Worm (Caenorhabditis elegans) whole organism, early embryonic: Measurements from ENCODE around the gene T01B10.5.

Experiments
- F13C5.2 ChIP-seq: sonication (generic microtip); optimal IDR thresholded peaks from 2 replicates; lab custom pipeline; 2017; ENCODE audit warnings: mild to moderate bottlenecking, missing genetic modification characterization, inconsistent platforms, missing compliant biosample characterization
- ama-1 ChIP-seq: fragments of 150-350 bp; optimal IDR thresholded peaks from 2 replicates; lab custom pipeline; 2014
- ceh-36 ChIP-seq: sonication (generic microtip); optimal IDR thresholded peaks from 2 replicates; lab custom pipeline; 2016; ENCODE audit warnings: missing genetic modification characterization, inconsistent platforms, missing compliant biosample characterization
- hmbx-1 ChIP-seq: sonication (generic microtip); optimal IDR thresholded peaks from 2 replicates; lab custom pipeline; 2016; ENCODE audit warnings: mild to moderate bottlenecking, missing genetic modification characterization, missing compliant biosample characterization
- pes-1 ChIP-seq: fragments of 200-800 bp; sonication (Bioruptor generic); IDR thresholded peaks from 2 replicates; pipeline ENCODE4 v1.3.6; 2022; ENCODE audit warnings: missing genetic modification reagents, missing genetic modification characterization, missing compliant biosample characterization
- sea-1 ChIP-seq: fragments of 200-800 bp; sonication (Bioruptor generic); conservative IDR thresholded peaks from 2 replicates; pipeline ENCODE4 v1.3.6; 2022; ENCODE audit warnings: missing genetic modification characterization, missing compliant biosample characterization
- tbx-11 ChIP-seq: fragments of 200-800 bp; sonication (Bioruptor generic); IDR thresholded peaks from 2 replicates; pipeline ENCODE4 v1.3.6; 2022; ENCODE audit warnings: missing genetic modification characterization, missing compliant biosample characterization

DNA sequence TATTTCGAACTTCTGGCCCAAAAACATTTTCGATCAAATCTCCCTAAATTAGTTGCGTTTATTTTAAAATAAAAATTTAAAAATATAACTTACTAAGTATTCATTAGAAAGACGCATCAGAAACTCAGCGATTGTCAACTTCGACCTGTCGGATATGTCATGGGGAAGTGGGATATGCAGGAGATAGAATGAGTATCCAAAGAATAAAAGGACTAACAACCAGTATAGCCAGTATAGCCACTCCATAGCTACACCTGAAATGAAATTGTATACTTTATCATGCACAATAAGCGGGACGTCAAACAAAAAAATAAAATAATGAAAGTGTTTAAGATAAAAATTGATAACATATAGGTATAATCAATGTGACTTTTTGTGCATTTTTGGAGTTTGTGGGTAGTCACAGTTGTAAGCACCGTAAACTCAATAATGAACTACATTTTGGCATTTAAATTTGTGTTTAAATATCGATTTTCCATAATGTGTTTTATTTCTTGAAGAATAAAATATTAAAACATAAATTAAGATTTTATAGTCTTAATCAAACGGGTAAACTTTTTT lies 31.9 kb upstream of the T01B10.5 start, which contains the start of gene F16F9.4:
- no peak for TF ChIP-seq ama-1 (lab: Kevin White, UChicago)
- no peak for TF ChIP-seq pes-1 (GFP tag; lab: Robert Waterston, UW)
- no peak for TF ChIP-seq F13C5.2 (tag; lab: Kevin White, UChicago)
- TF ChIP-seq sea-1 = no peak
- no peak for TF ChIP-seq ceh-36 (tag; lab: Kevin White, UChicago)
- no peak for TF ChIP-seq hmbx-1 (tag; lab: Kevin White, UChicago)
- TF ChIP-seq tbx-11 (GFP tag; lab: Robert Waterston, UW) = no peak
